Worm (Caenorhabditis elegans) whole organism, young adult: ENCODE measurements around the gene C44B7.7.

ENCODE experiments used
- ZK185.1 ChIP-seq: sonication (generic microtip); optimal IDR thresholded peaks from 2 replicates; lab custom pipeline; 2016; ENCODE audit warnings: mild to moderate bottlenecking, missing genetic modification characterization, missing compliant biosample characterization; ENCODE audit not compliant: poor library complexity, severe bottlenecking
- ets-4 ChIP-seq: fragments of 200-800 bp; sonication (Bioruptor generic); optimal IDR thresholded peaks from 2 replicates; lab custom pipeline; 2018; ENCODE audit warnings: mild to moderate bottlenecking, missing genetic modification characterization, missing compliant biosample characterization
- him-1 ChIP-seq: sonication (generic microtip); optimal IDR thresholded peaks from 2 replicates; lab custom pipeline; 2016; ENCODE audit warnings: missing genotype, missing genetic modification reagents, missing genetic modification characterization, missing compliant biosample characterization
- lag-1 ChIP-seq: fragments of 200-800 bp; sonication (Bioruptor generic); IDR thresholded peaks from 2 replicates; pipeline ENCODE4 v1.3.6; 2022; ENCODE audit warnings: missing genetic modification reagents, missing genetic modification characterization, missing compliant biosample characterization
- lsl-1 ChIP-seq: fragments of 200-800 bp; sonication (Bioruptor generic); optimal IDR thresholded peaks from 2 replicates; lab custom pipeline; 2018; ENCODE audit warnings: mild to moderate bottlenecking, missing genetic modification characterization, moderate library complexity, missing compliant biosample characterization
- mcd-1 ChIP-seq: fragments of 200-800 bp; sonication (Bioruptor generic); IDR thresholded peaks from 2 replicates; pipeline ENCODE4 v1.3.6; 2022; ENCODE audit warnings: missing genetic modification reagents, missing genetic modification characterization, missing compliant biosample characterization
- snpc-4 ChIP-seq, 5 experiments: fragments of 150-350 bp in 1 of 5; sonication (generic microtip) in 4 of 5; optimal IDR thresholded peaks; 2 replicates each; lab custom pipeline; 2014 to 2018; ENCODE audit warnings: missing genetic modification characterization in 5 of 5, missing biosample characterization in 3 of 5, antibody characterized with exemption in 2 of 5, mild to moderate bottlenecking in 2 of 5, missing compliant biosample characterization in 2 of 5, missing genotype in 2 of 5, moderate library complexity in 2 of 5, missing genetic modification reagents in 1 of 5

- TF ChIP-seq ets-4 (GFP tag; lab: Kevin White, UChicago) (peak; percentile 25), mcd-1 (GFP tag; lab: Robert Waterston, UW) (peak; percentile 74), him-1 (tag; lab: Kevin White, UChicago) (peak; percentile 95), lsl-1 (peak; percentile 48), snpc-4 (GFP tag; optimal IDR thresholded peaks at IDR 0.05; lab: Kevin White, UChicago) (peak; percentile 38), snpc-4 (tag; optimal IDR thresholded peaks at IDR 0.05; lab: Kevin White, UChicago) (peak; percentile 11 to 66 (median 39)), ZK185.1 (tag; lab: Kevin White, UChicago) (peak; percentile 82), lag-1 (no peak)
These were observed 26.9 kb downstream of the C44B7.7 start for ce11 chrII:6853059-6853466.
